Worm (Caenorhabditis elegans) whole organism, young adult: Measurements from ENCODE around the gene grl-13.
"Not testable (repeated sequence)": the region's sequence is repeated elsewhere in the genome, so short reads cannot be mapped to it uniquely, and the experiment has no call there.

Experiments used
- B0261.1 ChIP-seq: sonication (generic microtip); optimal IDR thresholded peaks from 2 replicates; lab custom pipeline; 2016; ENCODE audit warnings: mild to moderate bottlenecking, missing genetic modification characterization, moderate library complexity, missing compliant biosample characterization
- F23B12.7 ChIP-seq: sonication (generic microtip); optimal IDR thresholded peaks from 2 replicates; lab custom pipeline; 2017; ENCODE audit warnings: missing genetic modification characterization, mild to moderate bottlenecking, missing compliant biosample characterization, antibody characterized with exemption, moderate library complexity; ENCODE audit not compliant: insufficient read depth
- ZK185.1 ChIP-seq: sonication (generic microtip); optimal IDR thresholded peaks from 2 replicates; lab custom pipeline; 2016; ENCODE audit warnings: mild to moderate bottlenecking, missing genetic modification characterization, missing compliant biosample characterization; ENCODE audit not compliant: poor library complexity, severe bottlenecking
- ceh-91 ChIP-seq: fragments of 200-800 bp; sonication (Bioruptor generic); IDR thresholded peaks from 2 replicates; pipeline ENCODE4 v1.3.6; 2022; ENCODE audit warnings: missing genetic modification reagents, missing genetic modification characterization, missing compliant biosample characterization
- dpl-1 ChIP-seq: fragments of 150-350 bp; optimal IDR thresholded peaks from 2 replicates; lab custom pipeline; 2014; ENCODE audit warnings: missing biosample characterization, missing genetic modification reagents, missing genetic modification characterization
- him-1 ChIP-seq: sonication (generic microtip); optimal IDR thresholded peaks from 2 replicates; lab custom pipeline; 2016; ENCODE audit warnings: missing genotype, missing genetic modification reagents, missing genetic modification characterization, missing compliant biosample characterization
- hmg-20 ChIP-seq: fragments of 200-800 bp; sonication (Bioruptor generic); IDR thresholded peaks from 2 replicates; pipeline ENCODE4 v1.3.6; 2022; ENCODE audit warnings: missing genetic modification reagents, missing genetic modification characterization, missing compliant biosample characterization
- hrde-1 ChIP-seq: sonication (generic microtip); optimal IDR thresholded peaks from 2 replicates; lab custom pipeline; 2016; ENCODE audit warnings: missing genetic modification characterization, mild to moderate bottlenecking, missing compliant biosample characterization, moderate library complexity, missing genotype, missing genetic modification reagents, borderline replicate concordance
- lag-1 ChIP-seq: fragments of 200-800 bp; sonication (Bioruptor generic); IDR thresholded peaks from 2 replicates; pipeline ENCODE4 v1.3.6; 2022; ENCODE audit warnings: missing genetic modification reagents, missing genetic modification characterization, missing compliant biosample characterization
- nfya-1 ChIP-seq: sonication (generic microtip); optimal IDR thresholded peaks from 2 replicates; lab custom pipeline; 2017; ENCODE audit warnings: antibody characterized with exemption, missing compliant biosample characterization, missing genetic modification characterization, borderline replicate concordance; ENCODE audit not compliant: insufficient read depth
- sea-2 ChIP-seq: fragments of 200-800 bp; sonication (Bioruptor generic); IDR thresholded peaks from 2 replicates; pipeline ENCODE4 v1.3.6; 2022; ENCODE audit warnings: missing genetic modification characterization, missing compliant biosample characterization
- snpc-4 ChIP-seq, 5 experiments: fragments of 150-350 bp in 1 of 5; sonication (generic microtip) in 4 of 5; optimal IDR thresholded peaks; 2 replicates each; lab custom pipeline; 2014 to 2018; ENCODE audit warnings: missing genetic modification characterization in 5 of 5, missing biosample characterization in 3 of 5, antibody characterized with exemption in 2 of 5, mild to moderate bottlenecking in 2 of 5, missing compliant biosample characterization in 2 of 5, missing genotype in 2 of 5, moderate library complexity in 2 of 5, missing genetic modification reagents in 1 of 5
- tlf-1 ChIP-seq: fragments of 200-800 bp; sonication (Bioruptor generic); optimal IDR thresholded peaks from 2 replicates; lab custom pipeline; 2018; ENCODE audit warnings: mild to moderate bottlenecking, missing genetic modification characterization, missing compliant biosample characterization

ce11 chrV:4334209-4334608 lies 30.2 kb downstream of the grl-13 start:
- TF ChIP-seq hrde-1 (tag; lab: Kevin White, UChicago); nfya-1 (tag; lab: Kevin White, UChicago); dpl-1 (GFP tag; lab: Kevin White, UChicago); B0261.1; sea-2 (GFP tag; lab: Robert Waterston, UW); him-1 (tag; lab: Kevin White, UChicago); lag-1 (GFP tag; lab: Robert Waterston, UW); snpc-4 (GFP tag; optimal IDR thresholded peaks at IDR 0.05; lab: Kevin White, UChicago); snpc-4 (tag; optimal IDR thresholded peaks at IDR 0.05; lab: Kevin White, UChicago); ceh-91 (GFP tag; lab: Robert Waterston, UW); hmg-20 (GFP tag; lab: Robert Waterston, UW); F23B12.7; tlf-1 (GFP tag; lab: Kevin White, UChicago); ZK185.1: not testable (repeated sequence)
